Fruit fly (Drosophila melanogaster) whole organism, embryonic: ENCODE data around the gene Tlk.

Experiments
- CG10321 ChIP-seq: fragments of 200-800 bp; sonication (Bioruptor generic); IDR thresholded peaks from 2 replicates; pipeline ENCODE4 v1.3.6; 2022; ENCODE audit warnings: missing biosample characterization, missing genetic modification characterization
- CG10543 ChIP-seq: fragments of 200-800 bp; sonication (Bioruptor generic); optimal IDR thresholded peaks from 3 replicates; lab custom pipeline; 2017; ENCODE audit warnings: missing biosample characterization, mild to moderate bottlenecking, missing genetic modification characterization, moderate library complexity
- CG1233 ChIP-seq: fragments of 200-800 bp; sonication (Bioruptor generic); optimal IDR thresholded peaks from 4 replicates; lab custom pipeline; 2018; ENCODE audit warnings: missing biosample characterization, mild to moderate bottlenecking, missing genetic modification characterization
- CG13424 ChIP-seq: fragments of 200-800 bp; sonication (Bioruptor generic); optimal IDR thresholded peaks from 2 replicates; lab custom pipeline; 2019; ENCODE audit warnings: missing biosample characterization, mild to moderate bottlenecking, missing genetic modification characterization, moderate library complexity
- CG13624 ChIP-seq: fragments of 200-800 bp; sonication (Bioruptor generic); optimal IDR thresholded peaks from 2 replicates; lab custom pipeline; 2016; ENCODE audit warnings: missing biosample characterization, missing genetic modification characterization
- CG15514 ChIP-seq: fragments of 200-800 bp; sonication (Bioruptor generic); optimal IDR thresholded peaks from 3 replicates; lab custom pipeline; 2017; ENCODE audit warnings: missing biosample characterization, missing genetic modification characterization, mild to moderate bottlenecking, moderate library complexity, missing genetic modification reagents
- CG17361 ChIP-seq: fragments of 200-800 bp; sonication (Bioruptor generic); IDR thresholded peaks from 3 replicates; pipeline ENCODE4 v1.3.6; 2022; ENCODE audit warnings: missing biosample characterization, missing genetic modification characterization
- CG33213 ChIP-seq: fragments of 200-800 bp; sonication (Bioruptor generic); optimal IDR thresholded peaks from 3 replicates; lab custom pipeline; 2016; ENCODE audit warnings: missing biosample characterization, missing genetic modification characterization
- CG3995 ChIP-seq: fragments of 200-800 bp; sonication (Bioruptor generic); optimal IDR thresholded peaks from 3 replicates; lab custom pipeline; 2016; ENCODE audit warnings: missing biosample characterization, missing genetic modification characterization
- CG4328 ChIP-seq: fragments of 200-800 bp; sonication (Bioruptor generic); optimal IDR thresholded peaks from 3 replicates; lab custom pipeline; 2017; ENCODE audit warnings: missing biosample characterization, missing genetic modification reagents, missing genetic modification characterization
- CG7745 ChIP-seq: fragments of 200-800 bp; sonication (Bioruptor generic); optimal IDR thresholded peaks from 2 replicates; lab custom pipeline; 2018; ENCODE audit warnings: missing biosample characterization, mild to moderate bottlenecking, missing genetic modification characterization, moderate library complexity
- CG7963 ChIP-seq: fragments of 200-800 bp; sonication (Bioruptor generic); IDR thresholded peaks from 3 replicates; pipeline ENCODE4 v1.3.6; 2022; ENCODE audit warnings: missing biosample characterization, missing genetic modification characterization; ENCODE audit not compliant: partially characterized antibody
- CG8089 ChIP-seq: fragments of 200-800 bp; sonication (Bioruptor generic); optimal IDR thresholded peaks from 3 replicates; lab custom pipeline; 2016; ENCODE audit warnings: missing biosample characterization, missing genetic modification characterization
- CG9727 ChIP-seq: fragments of 200-800 bp; sonication (Bioruptor generic); optimal IDR thresholded peaks from 3 replicates; lab custom pipeline; 2017; ENCODE audit warnings: missing biosample characterization, mild to moderate bottlenecking, missing genetic modification characterization
- CTCF ChIP-seq: fragments of 200-800 bp; sonication (Bioruptor generic); optimal IDR thresholded peaks from 2 replicates; lab custom pipeline; 2017; ENCODE audit warnings: missing biosample characterization, mild to moderate bottlenecking, missing genetic modification characterization, moderate library complexity
- CrebB ChIP-seq: fragments of 200-800 bp; sonication (Bioruptor generic); optimal IDR thresholded peaks from 3 replicates; lab custom pipeline; 2018; ENCODE audit warnings: missing biosample characterization, mild to moderate bottlenecking, missing genetic modification characterization
- Deaf1 ChIP-seq: fragments of 200-800 bp; optimal IDR thresholded peaks from 3 replicates; lab custom pipeline; 2019; ENCODE audit warnings: missing biosample characterization, mild to moderate bottlenecking, missing genetic modification characterization, moderate library complexity
- Drgx ChIP-seq: fragments of 200-800 bp; sonication (Bioruptor generic); IDR thresholded peaks from 2 replicates; pipeline ENCODE4 v1.3.6; 2022; ENCODE audit warnings: missing biosample characterization, missing genetic modification characterization
- Elba2 ChIP-seq: fragments of 200-800 bp; sonication (Bioruptor generic); optimal IDR thresholded peaks from 3 replicates; lab custom pipeline; 2016; ENCODE audit warnings: missing biosample characterization, missing genetic modification characterization
- Fer3 ChIP-seq: fragments of 200-800 bp; sonication (Bioruptor generic); optimal IDR thresholded peaks from 2 replicates; lab custom pipeline; 2018; ENCODE audit warnings: missing biosample characterization, mild to moderate bottlenecking, missing genetic modification characterization, moderate library complexity
- Gug ChIP-seq: fragments of 200-800 bp; sonication (Bioruptor generic); IDR thresholded peaks from 4 replicates; pipeline ENCODE4 v1.3.6; 2022; ENCODE audit warnings: missing biosample characterization, missing genetic modification characterization
- Hmx ChIP-seq: fragments of 200-800 bp; sonication (Bioruptor generic); optimal IDR thresholded peaks from 2 replicates; lab custom pipeline; 2016; ENCODE audit warnings: missing biosample characterization, missing genetic modification characterization
- Hr3 ChIP-seq: fragments of 200-800 bp; sonication (Bioruptor generic); optimal IDR thresholded peaks from 3 replicates; lab custom pipeline; 2016; ENCODE audit warnings: missing biosample characterization, missing genetic modification characterization
- Lpt ChIP-seq: fragments of >200 bp; optimal IDR thresholded peaks from 2 replicates; lab custom pipeline; 2018; ENCODE audit warnings: missing biosample characterization, missing genetic modification characterization
- Nf-YC ChIP-seq: fragments of 200-800 bp; optimal IDR thresholded peaks from 3 replicates; lab custom pipeline; 2019; ENCODE audit warnings: missing biosample characterization, mild to moderate bottlenecking, missing genetic modification characterization, moderate library complexity
- NfI ChIP-seq: fragments of 200-800 bp; sonication (Bioruptor generic); optimal IDR thresholded peaks from 3 replicates; lab custom pipeline; 2018; ENCODE audit warnings: missing biosample characterization, mild to moderate bottlenecking, missing genetic modification characterization, moderate library complexity
- Ptx1 ChIP-seq: fragments of 200-800 bp; sonication (Bioruptor generic); IDR thresholded peaks from 2 replicates; pipeline ENCODE4 v1.3.6; 2022; ENCODE audit warnings: missing biosample characterization, missing genetic modification characterization
- Sox102F ChIP-seq: fragments of 200-800 bp; sonication (Bioruptor generic); optimal IDR thresholded peaks from 2 replicates; lab custom pipeline; 2018; ENCODE audit warnings: missing biosample characterization, mild to moderate bottlenecking, missing genetic modification characterization, moderate library complexity
- Sry-β ChIP-seq: fragments of 200-800 bp; sonication (Bioruptor generic); optimal IDR thresholded peaks from 2 replicates; lab custom pipeline; 2018; ENCODE audit warnings: missing biosample characterization, mild to moderate bottlenecking, missing genetic modification characterization, moderate library complexity
- Usf ChIP-seq: fragments of 200-800 bp; sonication (Bioruptor generic); optimal IDR thresholded peaks from 2 replicates; lab custom pipeline; 2017; ENCODE audit warnings: missing genotype, missing biosample characterization, missing genetic modification characterization
- ac ChIP-seq: fragments of 200-800 bp; sonication (Bioruptor generic); optimal IDR thresholded peaks from 3 replicates; lab custom pipeline; 2017; ENCODE audit warnings: missing biosample characterization, mild to moderate bottlenecking, missing genetic modification characterization
- aop ChIP-seq: fragments of 200-800 bp; sonication (Bioruptor generic); IDR thresholded peaks from 2 replicates; pipeline ENCODE4 v1.3.6; 2022; ENCODE audit warnings: missing biosample characterization, missing genetic modification characterization
- bbx ChIP-seq: fragments of 200-800 bp; sonication (Bioruptor generic); IDR thresholded peaks from 2 replicates; pipeline ENCODE4 v1.3.6; 2022; ENCODE audit warnings: missing biosample characterization, missing genetic modification characterization; ENCODE audit not compliant: partially characterized antibody
- btn ChIP-seq: fragments of 200-800 bp; sonication (Bioruptor generic); optimal IDR thresholded peaks from 2 replicates; lab custom pipeline; 2016; ENCODE audit warnings: missing biosample characterization, missing genetic modification characterization
- cad ChIP-seq: fragments of >200 bp; optimal IDR thresholded peaks from 2 replicates; lab custom pipeline; 2017; ENCODE audit warnings: missing biosample characterization, missing genetic modification characterization
- cg ChIP-seq: fragments of 200-800 bp; sonication (Bioruptor generic); optimal IDR thresholded peaks from 3 replicates; lab custom pipeline; 2019; ENCODE audit warnings: missing biosample characterization, mild to moderate bottlenecking, missing genetic modification characterization, moderate library complexity
- chinmo ChIP-seq: fragments of 200-800 bp; sonication (Bioruptor generic); IDR thresholded peaks from 4 replicates; pipeline ENCODE4 v1.3.6; 2022; ENCODE audit warnings: missing biosample characterization, missing genetic modification characterization; ENCODE audit not compliant: partially characterized antibody
- dati ChIP-seq: fragments of 200-800 bp; sonication (Bioruptor generic); IDR thresholded peaks from 2 replicates; pipeline ENCODE4 v1.3.6; 2022; ENCODE audit warnings: missing biosample characterization, missing genetic modification characterization
- fd3F ChIP-seq: fragments of 200-800 bp; sonication (Bioruptor generic); optimal IDR thresholded peaks from 2 replicates; lab custom pipeline; 2018; ENCODE audit warnings: missing biosample characterization, mild to moderate bottlenecking, missing genetic modification characterization, moderate library complexity
- gro ChIP-seq: fragments of 200-800 bp; sonication (Bioruptor generic); optimal IDR thresholded peaks from 2 replicates; lab custom pipeline; 2016; ENCODE audit warnings: missing biosample characterization, missing genetic modification characterization
- gt ChIP-seq: fragments of 200-800 bp; sonication (Bioruptor generic); IDR thresholded peaks from 2 replicates; pipeline ENCODE4 v1.3.6; 2022; ENCODE audit warnings: missing biosample characterization, missing genetic modification characterization
- jing ChIP-seq: fragments of 200-800 bp; sonication (Bioruptor generic); optimal IDR thresholded peaks from 2 replicates; lab custom pipeline; 2018; ENCODE audit warnings: missing biosample characterization, mild to moderate bottlenecking, missing genetic modification characterization
- lab ChIP-seq: fragments of 200-800 bp; sonication (Bioruptor generic); optimal IDR thresholded peaks from 3 replicates; lab custom pipeline; 2017; ENCODE audit warnings: missing biosample characterization, missing genetic modification characterization, mild to moderate bottlenecking, moderate library complexity, missing genetic modification reagents
- lilli ChIP-seq: fragments of 200-800 bp; sonication (Bioruptor generic); optimal IDR thresholded peaks from 3 replicates; lab custom pipeline; 2016; ENCODE audit warnings: missing biosample characterization, missing genetic modification characterization
- mam ChIP-seq: fragments of 200-800 bp; sonication (Bioruptor generic); optimal IDR thresholded peaks from 3 replicates; lab custom pipeline; 2016; ENCODE audit warnings: missing biosample characterization, missing genetic modification characterization
- pb ChIP-seq: fragments of 200-800 bp; sonication (Bioruptor generic); optimal IDR thresholded peaks from 3 replicates; lab custom pipeline; 2016; ENCODE audit warnings: missing biosample characterization, missing genetic modification characterization
- peb ChIP-seq: fragments of 200-800 bp; sonication (Bioruptor generic); IDR thresholded peaks from 2 replicates; pipeline ENCODE4 v1.3.6; 2022; ENCODE audit warnings: missing biosample characterization, missing genetic modification characterization
- pho ChIP-seq: fragments of 200-800 bp; sonication (Bioruptor generic); optimal IDR thresholded peaks from 2 replicates; lab custom pipeline; 2016; ENCODE audit warnings: missing biosample characterization, missing genetic modification characterization
- sens ChIP-seq: fragments of 200-800 bp; sonication (Bioruptor generic); peaks from one replicate; lab custom pipeline; 2016; ENCODE audit warnings: missing biosample characterization, missing genetic modification characterization
- slbo ChIP-seq: fragments of 200-800 bp; sonication (Bioruptor generic); IDR thresholded peaks from 2 replicates; pipeline ENCODE4 v1.3.6; 2022; ENCODE audit warnings: missing biosample characterization, missing genetic modification characterization
- tio ChIP-seq: fragments of 200-800 bp; sonication (Bioruptor generic); optimal IDR thresholded peaks from 2 replicates; lab custom pipeline; 2017; ENCODE audit warnings: missing biosample characterization, missing genetic modification characterization, inconsistent platforms
- wek ChIP-seq: fragments of 200-800 bp; sonication (Bioruptor generic); optimal IDR thresholded peaks from 3 replicates; lab custom pipeline; 2018; ENCODE audit warnings: missing biosample characterization, mild to moderate bottlenecking, missing genetic modification characterization, moderate library complexity
- zen ChIP-seq: fragments of 200-800 bp; sonication (Bioruptor generic); optimal IDR thresholded peaks from 3 replicates; lab custom pipeline; 2018; ENCODE audit warnings: missing biosample characterization, mild to moderate bottlenecking, missing genetic modification characterization, moderate library complexity

The Tlk gene

dm6 chrX:3714020-3714419 lies 5.8 kb upstream of the Tlk start (continued):
- TF ChIP-seq CG7745 (tag; lab: Kevin White, UChicago): no peak
- no peak for TF ChIP-seq aop
- no peak for TF ChIP-seq CG3995 (GFP tag; lab: Kevin White, UChicago)
- TF ChIP-seq fd3F (GFP tag; lab: Kevin White, UChicago): peak; percentile 5
- TF ChIP-seq slbo (GFP tag; lab: Robert Waterston, UW): peak; percentile 46
- TF ChIP-seq chinmo (GFP tag; lab: Robert Waterston, UW): no peak
- no peak for TF ChIP-seq jing (GFP tag; lab: Kevin White, UChicago)
- no peak for TF ChIP-seq CG10321 (GFP tag; lab: Robert Waterston, UW)
- TF ChIP-seq Hmx: no peak
- no peak for TF ChIP-seq ac (GFP tag; lab: Kevin White, UChicago)
- TF ChIP-seq CG8089 (GFP tag; lab: Kevin White, UChicago): no peak
- peak; percentile 93 for TF ChIP-seq sens
- TF ChIP-seq lilli (GFP tag; lab: Kevin White, UChicago): peak; percentile 35
- TF ChIP-seq tio (GFP tag; lab: Kevin White, UChicago): peak; percentile 15
- TF ChIP-seq Drgx: peak; percentile 75
- no peak for TF ChIP-seq cad (GFP tag; lab: Kevin White, UChicago)
- TF ChIP-seq CG13424 (tag; lab: Kevin White, UChicago): peak; percentile 44
- TF ChIP-seq CG1233 (GFP tag; lab: Kevin White, UChicago): no peak
- TF ChIP-seq cg (GFP tag; lab: Kevin White, UChicago): peak; percentile 28
- no peak for TF ChIP-seq Sry-β (GFP tag; lab: Kevin White, UChicago)
- no peak for TF ChIP-seq CrebB (tag; lab: Kevin White, UChicago)
- peak; percentile 35 for TF ChIP-seq Nf-YC (tag; lab: Kevin White, UChicago)
- no peak for TF ChIP-seq bbx (GFP tag; lab: Robert Waterston, UW)
- TF ChIP-seq CG7963 (GFP tag; lab: Robert Waterston, UW): no peak
- peak; percentile 51 for TF ChIP-seq CG10543 (GFP tag; lab: Kevin White, UChicago)
- no peak for TF ChIP-seq CG9727 (GFP tag; lab: Kevin White, UChicago)
- TF ChIP-seq pho (GFP tag; lab: Kevin White, UChicago): peak; percentile 22
- TF ChIP-seq CTCF (GFP tag; lab: Kevin White, UChicago): no peak
- TF ChIP-seq CG13624 (GFP tag; lab: Kevin White, UChicago): peak; percentile 33
- TF ChIP-seq lab (GFP tag; lab: Kevin White, UChicago): peak; percentile 55
- TF ChIP-seq Hr3 (GFP tag; lab: Kevin White, UChicago): peak; percentile 5
- no peak for TF ChIP-seq peb (GFP tag; lab: Robert Waterston, UW)
- peak; percentile 14 for TF ChIP-seq CG15514 (GFP tag; lab: Kevin White, UChicago)
- TF ChIP-seq gro (GFP tag; lab: Kevin White, UChicago): no peak
- no peak for TF ChIP-seq zen (tag; lab: Kevin White, UChicago)
- no peak for TF ChIP-seq Elba2 (GFP tag; lab: Kevin White, UChicago)
- TF ChIP-seq Lpt (GFP tag; lab: Kevin White, UChicago): no peak
- TF ChIP-seq wek (GFP tag; lab: Kevin White, UChicago): no peak
- TF ChIP-seq pb: no peak
- no peak for TF ChIP-seq Deaf1 (tag; lab: Kevin White, UChicago)
- TF ChIP-seq Sox102F (GFP tag; lab: Kevin White, UChicago): peak; percentile 66
- no peak for TF ChIP-seq gt (GFP tag; lab: Robert Waterston, UW)
- peak; percentile 36 for TF ChIP-seq NfI (GFP tag; lab: Kevin White, UChicago)
- no peak for TF ChIP-seq Gug
- TF ChIP-seq CG17361 (GFP tag; lab: Robert Waterston, UW): 0 out of 3 replicates have a peak, but pooled peaks have one; percentile 40
- TF ChIP-seq dati (GFP tag; lab: Robert Waterston, UW): no peak
- TF ChIP-seq Fer3: peak; percentile 24
- TF ChIP-seq CG4328 (GFP tag; lab: Kevin White, UChicago): no peak
- TF ChIP-seq Ptx1 (GFP tag; lab: Robert Waterston, UW): no peak
- TF ChIP-seq CG33213 (GFP tag; lab: Kevin White, UChicago): no peak
- TF ChIP-seq btn (GFP tag; lab: Kevin White, UChicago): no peak
- no peak for TF ChIP-seq Usf (GFP tag; lab: Kevin White, UChicago)
- TF ChIP-seq mam (GFP tag; lab: Kevin White, UChicago): peak; percentile 18
